Fruit fly (Drosophila melanogaster) whole organism, wandering third instar larva: ENCODE measurements around the gene CG44085.

Experiments used
- Dfd ChIP-seq: fragments of >200 bp; optimal IDR thresholded peaks from 2 replicates; lab custom pipeline; 2017; ENCODE audit warnings: missing biosample characterization, missing genetic modification characterization
- Vsx2 ChIP-seq: fragments of 200-300, 225-300 bp; sonication (Bioruptor generic); optimal IDR thresholded peaks from 2 replicates; lab custom pipeline; 2018; ENCODE audit warnings: missing biosample characterization, missing genetic modification characterization; ENCODE audit not compliant: partially characterized antibody
- psq ChIP-seq: fragments of 200-800 bp; sonication (Bioruptor generic); optimal IDR thresholded peaks from 3 replicates; lab custom pipeline; 2017; ENCODE audit warnings: missing biosample characterization, mild to moderate bottlenecking, missing genetic modification characterization, moderate library complexity

DNA sequence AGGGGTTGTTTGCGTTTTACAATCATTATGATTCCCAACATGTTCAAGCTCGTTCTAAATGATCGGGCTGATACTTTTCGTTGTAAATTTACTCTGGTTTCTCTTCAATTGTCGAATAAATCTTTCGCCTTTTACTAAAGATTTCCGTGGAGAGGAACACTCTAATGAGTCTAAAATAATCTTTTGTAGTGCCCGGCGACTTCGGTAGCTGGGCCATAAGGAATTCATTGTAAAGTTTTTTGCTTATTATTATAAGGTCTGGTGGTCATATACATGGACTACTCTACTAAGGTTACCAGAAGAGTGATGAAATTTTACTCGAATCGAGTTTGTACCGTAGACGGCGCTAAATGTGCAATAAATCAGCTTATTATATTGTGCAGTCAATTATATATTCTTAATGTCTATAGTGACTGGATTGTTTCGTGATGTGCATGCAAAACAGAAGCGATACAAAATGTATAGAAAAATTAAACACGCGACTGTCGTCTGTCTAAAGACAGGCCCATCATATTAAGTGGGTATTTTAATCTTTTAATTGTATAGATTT is 16.0 kb upstream of the CG44085 start:
- no peak for TF ChIP-seq Dfd (GFP tag; lab: Kevin White, UChicago)
- TF ChIP-seq Vsx2 (GFP tag; lab: Kevin White, UChicago), result no peak
- TF ChIP-seq psq (GFP tag; lab: Kevin White, UChicago), result no peak
